Worm (Caenorhabditis elegans): Measurements from ENCODE around the gene C17C3.1.

ce11 chrII:5561392-5561791 is 9.0 kb upstream of the C17C3.1 start, which contains the start of gene C17C3.3:
- TF ChIP-seq scrt-1 (GFP tag; IDR thresholded peaks at IDR 0.05) (no peak), tbx-37 (GFP tag; conservative IDR thresholded peaks at IDR 0.05) (no peak), ets-7 (tag; optimal IDR thresholded peaks at IDR 0.05) (no peak), ama-1 (optimal IDR thresholded peaks at IDR 0.05) (no peak), ceh-36 (tag; optimal IDR thresholded peaks at IDR 0.05) (no peak), F13C5.2 (tag; optimal IDR thresholded peaks at IDR 0.05) (no peak), aly-1 (tag; optimal IDR thresholded peaks at IDR 0.05) (no peak), pes-1 (GFP tag; IDR thresholded peaks at IDR 0.05) (no peak), ceh-13 (GFP tag; optimal IDR thresholded peaks at IDR 0.05) (no peak)

Measured in whole organism, early embryonic.